Fruit fly (Drosophila melanogaster) whole organism, embryonic: ENCODE results near the gene Boh1.

ENCODE experiments used
- Antp ChIP-seq: fragments of 200-800 bp; sonication (Bioruptor generic); optimal IDR thresholded peaks from 3 replicates; lab custom pipeline; 2016; ENCODE audit warnings: missing biosample characterization, missing genetic modification characterization
- C15 ChIP-seq: fragments of 200-800 bp; sonication (Bioruptor generic); IDR thresholded peaks from 3 replicates; pipeline ENCODE4 v1.3.6; 2022; ENCODE audit warnings: missing biosample characterization, missing genetic modification characterization
- CG14710 ChIP-seq: fragments of 200-800 bp; sonication (Bioruptor generic); optimal IDR thresholded peaks from 3 replicates; lab custom pipeline; 2019; ENCODE audit warnings: missing biosample characterization, mild to moderate bottlenecking, missing genetic modification characterization, moderate library complexity
- CG4730 ChIP-seq: fragments of 200-800 bp; sonication (Bioruptor generic); IDR thresholded peaks from 2 replicates; pipeline ENCODE4 v1.3.6; 2022; ENCODE audit warnings: missing biosample characterization, missing genetic modification characterization
- E2f1 ChIP-seq: fragments of 200-800 bp; sonication (Bioruptor generic); IDR thresholded peaks from 2 replicates; pipeline ENCODE4 v1.3.6; 2022; ENCODE audit warnings: missing biosample characterization, missing genetic modification characterization
- Taf1 ChIP-seq: fragments of 200-800 bp; sonication (Bioruptor generic); IDR thresholded peaks from 2 replicates; pipeline ENCODE4 v1.3.6; 2022; ENCODE audit warnings: missing biosample characterization, missing genetic modification characterization
- her ChIP-seq: fragments of 200-800 bp; sonication (Bioruptor generic); optimal IDR thresholded peaks from 2 replicates; lab custom pipeline; 2016; ENCODE audit warnings: missing biosample characterization, missing genetic modification characterization
- toy ChIP-seq: fragments of 200-800 bp; sonication (Bioruptor generic); IDR thresholded peaks from 2 replicates; pipeline ENCODE4 v1.3.6; 2022; ENCODE audit warnings: missing biosample characterization, missing genetic modification characterization
- tup ChIP-seq: fragments of 200-800 bp; sonication (Bioruptor generic); optimal IDR thresholded peaks from 2 replicates; lab custom pipeline; 2016; ENCODE audit warnings: missing biosample characterization, mild to moderate bottlenecking, missing genetic modification characterization, moderate library complexity
- zfh1 ChIP-seq: fragments of 200-800 bp; sonication (Bioruptor generic); IDR thresholded peaks from 3 replicates; pipeline ENCODE4 v1.3.6; 2022; ENCODE audit warnings: missing biosample characterization, missing genetic modification characterization

dm6 chr3R:27946555-27947204 lies 27.4 kb upstream of the Boh1 start:
- TF ChIP-seq Taf1 (GFP tag; lab: Robert Waterston, UW) (no peak), CG14710 (tag; lab: Kevin White, UChicago) (peak; percentile 30), her (GFP tag; lab: Kevin White, UChicago) (no peak), Antp (GFP tag; lab: Kevin White, UChicago) (no peak), C15 (GFP tag; lab: Robert Waterston, UW) (no peak), tup (GFP tag; lab: Kevin White, UChicago) (no peak), toy (GFP tag; lab: Robert Waterston, UW) (no peak), zfh1 (GFP tag; lab: Robert Waterston, UW) (no peak), E2f1 (GFP tag; lab: Robert Waterston, UW) (no peak), CG4730 (no peak)
